Worm (Caenorhabditis elegans): ENCODE results near the gene elf-1.

Gene elf-1

ce11 chrIII:647248-647647, 41.7 kb upstream of the elf-1 start:
- TF ChIP-seq odd-2 (tag; optimal IDR thresholded peaks at IDR 0.05) (no peak), ceh-31 (tag; optimal IDR thresholded peaks at IDR 0.05) (peak; percentile 5), hlh-13 (GFP tag; optimal IDR thresholded peaks at IDR 0.05) (no peak), pha-2 (tag; optimal IDR thresholded peaks at IDR 0.05) (no peak), ama-1 (optimal IDR thresholded peaks at IDR 0.05) (no peak), rnt-1 (tag; optimal IDR thresholded peaks at IDR 0.05) (no peak), pha-4 (tag; optimal IDR thresholded peaks at IDR 0.05) (no peak), ceh-24 (tag; optimal IDR thresholded peaks at IDR 0.05) (no peak), tbx-2 (tag; optimal IDR thresholded peaks at IDR 0.05) (peak; percentile 22), ets-4 (tag; optimal IDR thresholded peaks at IDR 0.05) (no peak), eyg-1 (tag; optimal IDR thresholded peaks at IDR 0.05) (peak; percentile 5), hlh-8 (tag; optimal IDR thresholded peaks at IDR 0.05) (no peak), pqm-1 (tag; optimal IDR thresholded peaks at IDR 0.05) (no peak), unc-86 (tag; optimal IDR thresholded peaks at IDR 0.05) (no peak), lin-11 (tag; optimal IDR thresholded peaks at IDR 0.05) (no peak), hlh-15 (tag; optimal IDR thresholded peaks at IDR 0.05) (no peak), ceh-34 (tag; optimal IDR thresholded peaks at IDR 0.05) (peak; percentile 2), ceh-2 (tag; optimal IDR thresholded peaks at IDR 0.05) (no peak), hlh-6 (tag; optimal IDR thresholded peaks at IDR 0.05) (no peak), sdc-2 (tag; optimal IDR thresholded peaks at IDR 0.05) (no peak)

- TF ChIP-seq ets-4 (tag; optimal IDR thresholded peaks at IDR 0.05) = no peak
- TF ChIP-seq hlh-13 (GFP tag; optimal IDR thresholded peaks at IDR 0.05) = no peak
- no peak for TF ChIP-seq C38D4.7 (GFP tag; optimal IDR thresholded peaks at IDR 0.05)
- no peak for TF ChIP-seq ceh-18 (tag; optimal IDR thresholded peaks at IDR 0.05)
- no peak for TF ChIP-seq fkh-6 (tag; optimal IDR thresholded peaks at IDR 0.05)
- no peak for TF ChIP-seq sdc-2 (tag; optimal IDR thresholded peaks at IDR 0.05)
- no peak for TF ChIP-seq fkh-10 (GFP tag; optimal IDR thresholded peaks at IDR 0.05)
- TF ChIP-seq che-1 (tag; optimal IDR thresholded peaks at IDR 0.05) = no peak
- no peak for TF ChIP-seq pha-2 (tag; optimal IDR thresholded peaks at IDR 0.05)
- no peak for TF ChIP-seq pag-3 (tag; optimal IDR thresholded peaks at IDR 0.05; ENCODE audit: borderline replicate concordance)
- no peak for TF ChIP-seq nhr-232 (tag; optimal IDR thresholded peaks at IDR 0.05)
- TF ChIP-seq pha-4 (tag; optimal IDR thresholded peaks at IDR 0.05) = no peak
- no peak for TF ChIP-seq eyg-1 (tag; optimal IDR thresholded peaks at IDR 0.05)
- TF ChIP-seq ceh-48 (tag; optimal IDR thresholded peaks at IDR 0.05) = no peak
- TF ChIP-seq pat-9 (tag; optimal IDR thresholded peaks at IDR 0.05) = no peak
- TF ChIP-seq tbx-7 (tag; optimal IDR thresholded peaks at IDR 0.05) = no peak
- no peak for TF ChIP-seq nhr-11 (tag; optimal IDR thresholded peaks at IDR 0.05)
- no peak for TF ChIP-seq ceh-34 (tag; optimal IDR thresholded peaks at IDR 0.05)
- no peak for TF ChIP-seq hlh-15 (tag; optimal IDR thresholded peaks at IDR 0.05)
Observed at ce11 chrIII:649935-650334, 39.0 kb upstream of the elf-1 start.

ce11 chrIII:650539-650938, 38.4 kb upstream of the elf-1 start:
- TF ChIP-seq npax-4 (tag; optimal IDR thresholded peaks at IDR 0.05) = no peak
- no peak for TF ChIP-seq ceh-14 (tag; optimal IDR thresholded peaks at IDR 0.05)
- TF ChIP-seq ceh-48 (tag; optimal IDR thresholded peaks at IDR 0.05) = no peak
- no peak for TF ChIP-seq sox-4 (tag; optimal IDR thresholded peaks at IDR 0.05)

- TF ChIP-seq elt-2 (tag; optimal IDR thresholded peaks at IDR 0.05) = peak; percentile 16
- no peak for TF ChIP-seq ceh-14 (tag; optimal IDR thresholded peaks at IDR 0.05)
Observed at ce11 chrIII:651587-651986, 37.4 kb upstream of the elf-1 start.

ce11 chrIII:654365-654764, 34.6 kb upstream of the elf-1 start:
- TF ChIP-seq lim-6 (tag; optimal IDR thresholded peaks at IDR 0.05) (no peak), ets-4 (tag; optimal IDR thresholded peaks at IDR 0.05) (no peak), ceh-34 (tag; optimal IDR thresholded peaks at IDR 0.05) (no peak), ref-2 (tag; optimal IDR thresholded peaks at IDR 0.05) (peak; percentile 22), pqm-1 (tag; optimal IDR thresholded peaks at IDR 0.05) (no peak), ahr-1 (tag; optimal IDR thresholded peaks at IDR 0.05) (no peak), ceh-9 (tag; optimal IDR thresholded peaks at IDR 0.05) (no peak), dve-1 (tag; optimal IDR thresholded peaks at IDR 0.05) (no peak), unc-42 (tag; optimal IDR thresholded peaks at IDR 0.05) (no peak), hlh-13 (GFP tag; optimal IDR thresholded peaks at IDR 0.05) (no peak), hlh-30 (tag; optimal IDR thresholded peaks at IDR 0.05; ENCODE audit: insufficient read depth) (peak; percentile 4), ceh-19 (GFP tag; optimal IDR thresholded peaks at IDR 0.05) (no peak)

Measured in whole organism, late embryonic.